Fruit fly (Drosophila melanogaster) whole organism, embryonic: Measurements from ENCODE around the gene Smvt.

Source experiments
- Abd-B ChIP-seq: fragments of 200-800 bp; sonication (Bioruptor generic); optimal IDR thresholded peaks from 2 replicates; lab custom pipeline; 2018; ENCODE audit warnings: missing biosample characterization, mild to moderate bottlenecking, missing genetic modification characterization, moderate library complexity
- Ada2b ChIP-seq: fragments of 200-800 bp; sonication (Bioruptor generic); IDR thresholded peaks from 2 replicates; pipeline ENCODE4 v1.3.6; 2022; ENCODE audit warnings: missing biosample characterization, missing genetic modification characterization
- CG10209 ChIP-seq: fragments of 200-800 bp; sonication (Bioruptor generic); optimal IDR thresholded peaks from 3 replicates; lab custom pipeline; 2017; ENCODE audit warnings: missing biosample characterization, mild to moderate bottlenecking, missing genetic modification characterization, missing genetic modification reagents
- CG10565 ChIP-seq: fragments of 200-800 bp; sonication (Bioruptor generic); optimal IDR thresholded peaks from 3 replicates; lab custom pipeline; 2016; ENCODE audit warnings: missing biosample characterization, mild to moderate bottlenecking, missing genetic modification characterization
- CG11560 ChIP-seq: fragments of 200-800 bp; sonication (Bioruptor generic); IDR thresholded peaks from 3 replicates; pipeline ENCODE4 v1.3.6; 2022; ENCODE audit warnings: missing biosample characterization, missing genetic modification characterization
- CG11723 ChIP-seq: fragments of 200-800 bp; sonication (Bioruptor generic); optimal IDR thresholded peaks from 2 replicates; lab custom pipeline; 2017; ENCODE audit warnings: missing biosample characterization, mild to moderate bottlenecking, missing genetic modification characterization
- CG12071 ChIP-seq: fragments of 200-800 bp; sonication (Bioruptor generic); optimal IDR thresholded peaks from 3 replicates; lab custom pipeline; 2018; ENCODE audit warnings: missing biosample characterization, mild to moderate bottlenecking, missing genetic modification characterization
- CG12942 ChIP-seq: fragments of 200-800 bp; sonication (Bioruptor generic); optimal IDR thresholded peaks from 3 replicates; lab custom pipeline; 2016; ENCODE audit warnings: missing biosample characterization, missing genetic modification characterization
- CG13424 ChIP-seq: fragments of 200-800 bp; sonication (Bioruptor generic); optimal IDR thresholded peaks from 2 replicates; lab custom pipeline; 2019; ENCODE audit warnings: missing biosample characterization, mild to moderate bottlenecking, missing genetic modification characterization, moderate library complexity
- CG14050 ChIP-seq: fragments of 200-800 bp; sonication (Bioruptor generic); IDR thresholded peaks from 3 replicates; pipeline ENCODE4 v1.3.6; 2022; ENCODE audit warnings: missing biosample characterization, missing genetic modification characterization
- CG14667 ChIP-seq: fragments of 200-800 bp; sonication (Bioruptor generic); IDR thresholded peaks from 2 replicates; pipeline ENCODE4 v1.3.6; 2022; ENCODE audit warnings: missing biosample characterization, missing genetic modification characterization
- CG1529 ChIP-seq: fragments of 200-800 bp; sonication (Bioruptor generic); optimal IDR thresholded peaks from 3 replicates; lab custom pipeline; 2018; ENCODE audit warnings: missing biosample characterization, missing genetic modification characterization
- CG1603 ChIP-seq: fragments of 200-800 bp; sonication (Bioruptor generic); optimal IDR thresholded peaks from 2 replicates; lab custom pipeline; 2019; ENCODE audit warnings: missing biosample characterization, mild to moderate bottlenecking, missing genetic modification characterization, moderate library complexity
- CG16815 ChIP-seq: fragments of 200-800 bp; sonication (Bioruptor generic); optimal IDR thresholded peaks from 3 replicates; lab custom pipeline; 2017; ENCODE audit warnings: missing biosample characterization, mild to moderate bottlenecking, missing genetic modification characterization
- CG2129 ChIP-seq: fragments of 200-800 bp; sonication (Bioruptor generic); IDR thresholded peaks from 2 replicates; pipeline ENCODE4 v1.3.6; 2022; ENCODE audit warnings: missing biosample characterization, missing genetic modification characterization; ENCODE audit not compliant: partially characterized antibody
- CG2202 ChIP-seq: fragments of 200-800 bp; sonication (Bioruptor generic); optimal IDR thresholded peaks from 2 replicates; lab custom pipeline; 2018; ENCODE audit warnings: missing biosample characterization, mild to moderate bottlenecking, missing genetic modification characterization
- CG2889 ChIP-seq: fragments of 200-800 bp; sonication (Bioruptor generic); IDR thresholded peaks from 3 replicates; pipeline ENCODE4 v1.3.6; 2022; ENCODE audit warnings: missing biosample characterization, missing genetic modification characterization
- CG32767 ChIP-seq: fragments of 200-800 bp; sonication (Bioruptor generic); IDR thresholded peaks from 2 replicates; pipeline ENCODE4 v1.3.6; 2022; ENCODE audit warnings: missing biosample characterization, missing genetic modification characterization
- CG32772 ChIP-seq: fragments of 200-800 bp; sonication (Bioruptor generic); IDR thresholded peaks from 2 replicates; pipeline ENCODE4 v1.3.6; 2022; ENCODE audit warnings: missing biosample characterization, missing genetic modification characterization
- CG4424 ChIP-seq: fragments of 200-800 bp; sonication (Bioruptor generic); optimal IDR thresholded peaks from 3 replicates; lab custom pipeline; 2016; ENCODE audit warnings: missing biosample characterization, missing genetic modification characterization
- CG4707 ChIP-seq: fragments of 200-800 bp; sonication (Bioruptor generic); optimal IDR thresholded peaks from 2 replicates; lab custom pipeline; 2018; ENCODE audit warnings: missing biosample characterization, mild to moderate bottlenecking, missing genetic modification characterization, moderate library complexity
- CG5245 ChIP-seq: fragments of 200-800 bp; sonication (Bioruptor generic); optimal IDR thresholded peaks from 3 replicates; lab custom pipeline; 2016; ENCODE audit warnings: missing biosample characterization, missing genetic modification characterization
- CG6689 ChIP-seq: fragments of 200-800 bp; sonication (Bioruptor generic); IDR thresholded peaks from 2 replicates; pipeline ENCODE4 v1.3.6; 2022; ENCODE audit warnings: missing biosample characterization, missing genetic modification characterization
- CG7928 ChIP-seq: fragments of 200-800 bp; sonication (Bioruptor generic); optimal IDR thresholded peaks from 2 replicates; lab custom pipeline; 2017; ENCODE audit warnings: missing biosample characterization, mild to moderate bottlenecking, missing genetic modification characterization
- CG8281 ChIP-seq: fragments of 200-800 bp; sonication (Bioruptor generic); optimal IDR thresholded peaks from 2 replicates; lab custom pipeline; 2018; ENCODE audit warnings: missing biosample characterization, mild to moderate bottlenecking, missing genetic modification characterization, moderate library complexity
- CG8359 ChIP-seq: fragments of 200-800 bp; sonication (Bioruptor generic); optimal IDR thresholded peaks from 2 replicates; lab custom pipeline; 2017; ENCODE audit warnings: missing biosample characterization, mild to moderate bottlenecking, missing genetic modification characterization, borderline replicate concordance
- CG8388 ChIP-seq: fragments of 200-800 bp; sonication (Bioruptor generic); optimal IDR thresholded peaks from 2 replicates; lab custom pipeline; 2019; ENCODE audit warnings: missing biosample characterization, mild to moderate bottlenecking, missing genetic modification characterization, moderate library complexity
- CG9876 ChIP-seq: fragments of 200-800 bp; sonication (Bioruptor generic); optimal IDR thresholded peaks from 2 replicates; lab custom pipeline; 2016; ENCODE audit warnings: missing biosample characterization, missing genetic modification characterization
- Dfd ChIP-seq, 2 experiments: fragments of >200 bp; optimal IDR thresholded peaks; 2 replicates each; lab custom pipeline; 2017; ENCODE audit warnings: missing biosample characterization in 2 of 2, missing genetic modification characterization in 2 of 2
- E2f1 ChIP-seq: fragments of 200-800 bp; sonication (Bioruptor generic); IDR thresholded peaks from 2 replicates; pipeline ENCODE4 v1.3.6; 2022; ENCODE audit warnings: missing biosample characterization, missing genetic modification characterization
- GATAe ChIP-seq: fragments of 200-800 bp; sonication (Bioruptor generic); conservative IDR thresholded peaks from 2 replicates; pipeline ENCODE4 v1.3.6; 2022; ENCODE audit warnings: missing biosample characterization, missing genetic modification characterization
- Gsc ChIP-seq: fragments of 200-800 bp; sonication (Bioruptor generic); IDR thresholded peaks from 2 replicates; pipeline ENCODE4 v1.3.6; 2022; ENCODE audit warnings: missing biosample characterization, missing genetic modification characterization
- MBD-R2 ChIP-seq: fragments of 200-800 bp; sonication (Bioruptor generic); IDR thresholded peaks from 2 replicates; pipeline ENCODE4 v1.3.6; 2022; ENCODE audit warnings: missing biosample characterization, missing genetic modification characterization
- Vsx1 ChIP-seq: fragments of 200-800 bp; sonication (Bioruptor generic); optimal IDR thresholded peaks from 2 replicates; lab custom pipeline; 2017; ENCODE audit warnings: missing biosample characterization, mild to moderate bottlenecking, missing genetic modification characterization, missing genetic modification reagents
- ab ChIP-seq: fragments of 200-800 bp; sonication (Bioruptor generic); optimal IDR thresholded peaks from 2 replicates; lab custom pipeline; 2016; ENCODE audit warnings: missing biosample characterization, missing genetic modification characterization
- br ChIP-seq: fragments of >200 bp; optimal IDR thresholded peaks from 2 replicates; lab custom pipeline; 2017
- dimm ChIP-seq: fragments of 200-800 bp; sonication (Bioruptor generic); IDR thresholded peaks from 2 replicates; pipeline ENCODE4 v1.3.6; 2022; ENCODE audit warnings: missing biosample characterization, missing genetic modification characterization
- disco-r ChIP-seq: fragments of 200-800 bp; sonication (Bioruptor generic); optimal IDR thresholded peaks from 2 replicates; lab custom pipeline; 2016; ENCODE audit warnings: missing biosample characterization, missing genetic modification characterization
- dysf ChIP-seq: fragments of 200-800 bp; sonication (Bioruptor generic); IDR thresholded peaks from 3 replicates; pipeline ENCODE4 v1.3.6; 2022; ENCODE audit warnings: missing biosample characterization, missing genetic modification characterization
- emc ChIP-seq: fragments of 200-800 bp; sonication (Bioruptor generic); optimal IDR thresholded peaks from 2 replicates; lab custom pipeline; 2016; ENCODE audit warnings: missing biosample characterization, missing genetic modification characterization
- ems ChIP-seq: fragments of 200-800 bp; sonication (Bioruptor generic); optimal IDR thresholded peaks from 3 replicates; lab custom pipeline; 2016; ENCODE audit warnings: missing biosample characterization, missing genetic modification characterization
- esg ChIP-seq: fragments of 200-800 bp; sonication (Bioruptor generic); conservative IDR thresholded peaks from 2 replicates; pipeline ENCODE4 v1.3.6; 2022; ENCODE audit warnings: missing biosample characterization, missing genetic modification characterization
- fd96Cb ChIP-seq: fragments of 200-800 bp; sonication (Bioruptor generic); optimal IDR thresholded peaks from 2 replicates; lab custom pipeline; 2018; ENCODE audit warnings: missing biosample characterization, mild to moderate bottlenecking, missing genetic modification characterization, moderate library complexity
- hkb ChIP-seq, 2 experiments: fragments of 200-800 bp in 1 of 2; fragments of >200 bp in 1 of 2; sonication (Bioruptor generic) in 1 of 2; IDR thresholded peaks in 1 of 2; optimal IDR thresholded peaks in 1 of 2; 2 replicates each; pipeline versions ENCODE4 v1.3.6 to Lab custom; 2017 to 2022; ENCODE audit warnings: missing biosample characterization in 1 of 2, missing genetic modification characterization in 1 of 2
- mirr ChIP-seq: fragments of 200-800 bp; sonication (Bioruptor generic); optimal IDR thresholded peaks from 3 replicates; lab custom pipeline; 2018; ENCODE audit warnings: missing biosample characterization, mild to moderate bottlenecking, missing genetic modification characterization
- onecut ChIP-seq: fragments of 200-800 bp; sonication (Bioruptor generic); IDR thresholded peaks from 2 replicates; pipeline ENCODE4 v1.3.6; 2022; ENCODE audit warnings: missing biosample characterization, missing genetic modification characterization
- pfk ChIP-seq: fragments of 200-800 bp; sonication (Bioruptor generic); optimal IDR thresholded peaks from 2 replicates; lab custom pipeline; 2018; ENCODE audit warnings: missing biosample characterization, mild to moderate bottlenecking, missing genetic modification characterization, moderate library complexity
- salm ChIP-seq: fragments of 200-800 bp; sonication (Bioruptor generic); optimal IDR thresholded peaks from 2 replicates; lab custom pipeline; 2018; ENCODE audit warnings: missing biosample characterization, mild to moderate bottlenecking, missing genetic modification characterization
- tio ChIP-seq: fragments of 200-800 bp; sonication (Bioruptor generic); optimal IDR thresholded peaks from 2 replicates; lab custom pipeline; 2017; ENCODE audit warnings: missing biosample characterization, missing genetic modification characterization, inconsistent platforms
- tup ChIP-seq: fragments of 200-800 bp; sonication (Bioruptor generic); optimal IDR thresholded peaks from 2 replicates; lab custom pipeline; 2016; ENCODE audit warnings: missing biosample characterization, mild to moderate bottlenecking, missing genetic modification characterization, moderate library complexity
- wor ChIP-seq: fragments of 200-800 bp; sonication (Bioruptor generic); IDR thresholded peaks from 2 replicates; pipeline ENCODE4 v1.3.6; 2022; ENCODE audit warnings: missing biosample characterization, missing genetic modification characterization
- zf30C ChIP-seq: fragments of 200-800 bp; sonication (Bioruptor generic); optimal IDR thresholded peaks from 3 replicates; lab custom pipeline; 2018; ENCODE audit warnings: missing biosample characterization, mild to moderate bottlenecking, missing genetic modification characterization

Gene Smvt

DNA sequence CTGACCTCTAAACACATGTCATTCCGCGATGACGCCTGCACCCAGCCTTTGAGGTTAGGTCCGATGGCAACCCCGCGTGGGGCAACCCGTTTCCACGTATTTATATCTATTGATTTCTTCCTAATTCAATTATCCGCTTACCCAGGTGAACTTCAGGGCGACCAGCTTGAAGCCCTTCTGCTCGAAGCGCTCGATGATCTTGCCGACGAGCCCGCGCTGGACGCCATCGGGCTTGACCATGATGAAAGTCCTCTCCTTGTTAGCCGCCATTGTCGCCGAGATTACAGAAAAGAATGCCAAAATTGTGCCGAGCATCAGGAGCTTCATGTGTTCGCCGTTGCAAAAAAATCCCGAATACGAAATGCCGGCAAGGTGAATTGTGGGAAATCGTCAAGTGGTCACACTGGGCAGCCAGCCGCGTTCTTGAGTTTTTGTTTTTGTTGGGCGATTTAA is 15.7 kb downstream of the Smvt start, which contains the start of gene awd (continued):
- TF ChIP-seq CG14050 (GFP tag; lab: Robert Waterston, UW) (no peak), onecut (GFP tag; lab: Robert Waterston, UW) (peak; percentile 75), CG8388 (GFP tag; lab: Kevin White, UChicago) (no peak), CG6689 (no peak), CG4424 (no peak), CG8281 (tag; lab: Kevin White, UChicago) (no peak), E2f1 (GFP tag; lab: Robert Waterston, UW) (no peak), CG1603 (tag; lab: Kevin White, UChicago) (peak; percentile 60), CG12942 (no peak), CG32767 (GFP tag; lab: Robert Waterston, UW) (no peak), ab (GFP tag; lab: Kevin White, UChicago) (no peak), Ada2b (GFP tag; lab: Robert Waterston, UW) (no peak), br (no peak), Gsc (no peak), ems (GFP tag; lab: Kevin White, UChicago) (no peak), tio (GFP tag; lab: Kevin White, UChicago) (no peak), CG1529 (GFP tag; lab: Kevin White, UChicago) (no peak), disco-r (no peak), CG16815 (GFP tag; lab: Kevin White, UChicago) (no peak), CG2129 (no peak), CG13424 (no peak), dimm (GFP tag; lab: Robert Waterston, UW) (no peak), pfk (peak; percentile 30), mirr (GFP tag; lab: Kevin White, UChicago) (no peak), CG11723 (no peak), CG10209 (no peak), zf30C (GFP tag; lab: Kevin White, UChicago) (no peak), GATAe (GFP tag; lab: Robert Waterston, UW) (no peak), esg (GFP tag; lab: Robert Waterston, UW) (no peak), CG2889 (GFP tag; lab: Robert Waterston, UW) (no peak), hkb (optimal IDR thresholded peaks at IDR 0.05; lab: Kevin White, UChicago) (no peak), hkb (GFP tag; IDR thresholded peaks at IDR 0.05; lab: Robert Waterston, UW) (no peak), Dfd (GFP tag; optimal IDR thresholded peaks at IDR 0.05; lab: Kevin White, UChicago) (no peak), wor (GFP tag; lab: Robert Waterston, UW) (no peak), emc (GFP tag; lab: Kevin White, UChicago) (no peak), salm (tag; lab: Kevin White, UChicago) (no peak), CG5245 (GFP tag; lab: Kevin White, UChicago) (no peak), MBD-R2 (GFP tag; lab: Robert Waterston, UW) (peak; percentile 73), CG9876 (GFP tag; lab: Kevin White, UChicago) (no peak), CG12071 (GFP tag; lab: Kevin White, UChicago) (no peak), dysf (no peak), CG32772 (no peak), CG10565 (GFP tag; lab: Kevin White, UChicago) (no peak), CG11560 (tag; lab: Robert Waterston, UW) (no peak), CG7928 (GFP tag; lab: Kevin White, UChicago) (no peak), CG2202 (tag; lab: Kevin White, UChicago) (no peak), CG8359 (GFP tag; lab: Kevin White, UChicago) (no peak), Vsx1 (no peak), fd96Cb (tag; lab: Kevin White, UChicago) (no peak), tup (no peak), CG14667 (GFP tag; lab: Robert Waterston, UW) (no peak), CG4707 (no peak), Abd-B (GFP tag; lab: Kevin White, UChicago) (no peak)
